Worm (Caenorhabditis elegans) whole organism, L4 larva: ENCODE data around the gene math-16.
"Not testable (repeated sequence)": the region's sequence is repeated elsewhere in the genome, so short reads cannot be mapped to it uniquely, and the experiment has no call there.

ENCODE experiments used
- F37D6.2 ChIP-seq: sonication (generic microtip); optimal IDR thresholded peaks from 2 replicates; lab custom pipeline; 2016; ENCODE audit warnings: mild to moderate bottlenecking, missing genetic modification characterization, missing compliant biosample characterization
- T20F7.1 ChIP-seq: fragments of 200-800 bp; sonication (Bioruptor generic); optimal IDR thresholded peaks from 2 replicates; lab custom pipeline; 2018; ENCODE audit warnings: mild to moderate bottlenecking, missing genetic modification characterization, missing compliant biosample characterization
- ama-1 ChIP-seq: fragments of 150-350 bp; optimal IDR thresholded peaks from 2 replicates; lab custom pipeline; 2014; ENCODE audit warnings: inconsistent platforms, mixed read lengths
- ces-1 ChIP-seq: fragments of 150-350 bp; sonication (generic microtip); optimal IDR thresholded peaks from 4 replicates; lab custom pipeline; 2014; ENCODE audit warnings: missing biosample characterization, missing genetic modification reagents, missing genetic modification characterization
- cey-2 ChIP-seq: sonication (generic microtip); optimal IDR thresholded peaks from 3 replicates; lab custom pipeline; 2017; ENCODE audit warnings: missing genetic modification characterization, mild to moderate bottlenecking, missing compliant biosample characterization, antibody characterized with exemption, borderline replicate concordance; ENCODE audit not compliant: insufficient read depth
- duxl-1 ChIP-seq: sonication (generic microtip); optimal IDR thresholded peaks from 2 replicates; lab custom pipeline; 2016; ENCODE audit warnings: mild to moderate bottlenecking, missing genetic modification characterization, moderate library complexity, missing compliant biosample characterization; ENCODE audit not compliant: poor library complexity
- fos-1 ChIP-seq: fragments of 150-350 bp; optimal IDR thresholded peaks from 2 replicates; lab custom pipeline; 2014; ENCODE audit warnings: missing biosample characterization, missing genetic modification characterization
- hlh-11 ChIP-seq: fragments of 200-800 bp; sonication (Bioruptor generic); optimal IDR thresholded peaks from 2 replicates; lab custom pipeline; 2018; ENCODE audit warnings: mild to moderate bottlenecking, missing genetic modification characterization, missing compliant biosample characterization
- hlh-30 ChIP-seq: sonication (generic microtip); optimal IDR thresholded peaks from 2 replicates; lab custom pipeline; 2017; ENCODE audit warnings: antibody characterized with exemption, mild to moderate bottlenecking, missing genetic modification characterization, missing compliant biosample characterization; ENCODE audit not compliant: insufficient read depth
- lin-39 ChIP-seq: fragments of 150-350 bp; optimal IDR thresholded peaks from 2 replicates; lab custom pipeline; 2014; ENCODE audit warnings: missing biosample characterization, missing genetic modification reagents, missing genetic modification characterization
- nhr-111 ChIP-seq: fragments of 200-800 bp; sonication (Bioruptor generic); optimal IDR thresholded peaks from 2 replicates; lab custom pipeline; 2018; ENCODE audit warnings: mild to moderate bottlenecking, missing genetic modification characterization, missing compliant biosample characterization
- nhr-25 ChIP-seq: sonication (generic microtip); optimal IDR thresholded peaks from 2 replicates; lab custom pipeline; 2017; ENCODE audit warnings: missing genetic modification characterization, mild to moderate bottlenecking, missing compliant biosample characterization, antibody characterized with exemption, moderate library complexity, borderline replicate concordance; ENCODE audit not compliant: insufficient read depth
- unc-62 ChIP-seq, 3 experiments: fragments of 150-350 bp in 1 of 3; sonication (generic microtip); optimal IDR thresholded peaks in 2 of 3; peaks in 1 of 3; 1 replicate in 1 of 3; 2 replicates in 2 of 3; lab custom pipeline; 2014 to 2017; ENCODE audit warnings: missing biosample characterization in 3 of 3, missing genetic modification characterization in 3 of 3, missing genetic modification reagents in 3 of 3, missing genotype in 1 of 3

DNA sequence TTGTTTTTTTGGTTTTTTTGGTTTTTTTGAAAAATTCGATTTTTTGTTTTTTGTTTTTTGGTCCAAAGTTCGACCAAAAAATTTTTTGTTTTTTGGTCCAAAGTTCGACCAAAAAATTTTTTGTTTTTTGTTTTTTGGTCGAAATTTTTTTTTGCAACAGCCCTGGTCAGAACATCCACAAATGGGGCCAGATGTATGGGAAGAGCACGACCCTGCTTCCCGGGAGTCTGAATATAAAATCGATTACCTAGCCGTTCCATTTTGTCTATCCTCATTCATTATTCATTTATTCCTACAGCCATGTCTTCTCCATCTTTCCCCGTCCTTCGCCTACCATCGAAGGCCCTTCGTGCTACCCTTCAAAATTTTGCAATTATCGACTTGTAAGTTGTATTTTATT lies 24.5 kb downstream of the math-16 start, which contains the start of gene fbxb-95:
- not testable (repeated sequence) for TF ChIP-seq fos-1 (tag; lab: Kevin White, UChicago); ama-1 (lab: Kevin White, UChicago); nhr-25 (tag; lab: Kevin White, UChicago); hlh-11 (tag; lab: Kevin White, UChicago); cey-2 (tag; lab: Kevin White, UChicago); ces-1 (GFP tag; lab: Kevin White, UChicago); hlh-30; duxl-1 (tag; lab: Kevin White, UChicago); F37D6.2 (tag; lab: Kevin White, UChicago); T20F7.1 (GFP tag; lab: Kevin White, UChicago); nhr-111 (GFP tag; lab: Kevin White, UChicago); lin-39 (tag; lab: Kevin White, UChicago); unc-62 (GFP tag; optimal IDR thresholded peaks at IDR 0.05 in 1 of 2; lab: Kevin White, UChicago); unc-62 (tag; optimal IDR thresholded peaks at IDR 0.05; lab: Kevin White, UChicago)
